Worm (Caenorhabditis elegans) whole organism, young adult: ENCODE measurements around the gene clec-127.
A peak's percentile ranks its signal among the peaks of the same experiment; 100 is the strongest.

ENCODE experiments used
- B0035.1 ChIP-seq: sonication (generic microtip); optimal IDR thresholded peaks from 2 replicates; lab custom pipeline; 2016; ENCODE audit warnings: missing genetic modification characterization, mild to moderate bottlenecking, missing compliant biosample characterization, missing genotype, missing genetic modification reagents
- D2030.7 ChIP-seq: fragments of 200-800 bp; sonication (Bioruptor generic); IDR thresholded peaks from 2 replicates; pipeline ENCODE4 v1.3.6; 2022; ENCODE audit warnings: missing genetic modification reagents, missing genetic modification characterization, missing compliant biosample characterization
- F23B12.7 ChIP-seq: sonication (generic microtip); optimal IDR thresholded peaks from 2 replicates; lab custom pipeline; 2017; ENCODE audit warnings: missing genetic modification characterization, mild to moderate bottlenecking, missing compliant biosample characterization, antibody characterized with exemption, moderate library complexity; ENCODE audit not compliant: insufficient read depth
- F37B4.10 ChIP-seq: fragments of 200-800 bp; sonication (Bioruptor generic); IDR thresholded peaks from 2 replicates; pipeline ENCODE4 v1.3.6; 2022; ENCODE audit warnings: missing genetic modification characterization, missing compliant biosample characterization
- F39B2.1 ChIP-seq: fragments of 200-800 bp; sonication (Bioruptor generic); IDR thresholded peaks from 2 replicates; pipeline ENCODE4 v1.3.6; 2022; ENCODE audit warnings: missing genetic modification reagents, missing genetic modification characterization, missing compliant biosample characterization
- F57A8.1 ChIP-seq: fragments of 200-800 bp; sonication (Bioruptor generic); optimal IDR thresholded peaks from 2 replicates; lab custom pipeline; 2018; ENCODE audit warnings: mild to moderate bottlenecking, missing genetic modification characterization, moderate library complexity, missing compliant biosample characterization
- F57C9.4 ChIP-seq: sonication (generic microtip); optimal IDR thresholded peaks from 2 replicates; lab custom pipeline; 2017; ENCODE audit warnings: mild to moderate bottlenecking, missing genetic modification characterization, missing compliant biosample characterization
- K11D2.4 ChIP-seq: fragments of 200-800 bp; sonication (Bioruptor generic); IDR thresholded peaks from 2 replicates; pipeline ENCODE4 v1.3.6; 2022; ENCODE audit warnings: missing genetic modification reagents, missing genetic modification characterization, missing compliant biosample characterization
- T07F8.4 ChIP-seq: sonication (generic microtip); optimal IDR thresholded peaks from 2 replicates; lab custom pipeline; 2016; ENCODE audit warnings: mild to moderate bottlenecking, missing genetic modification characterization, moderate library complexity, missing compliant biosample characterization
- Y53G8AR.9 ChIP-seq: fragments of 200-800 bp; sonication (Bioruptor generic); conservative IDR thresholded peaks from 2 replicates; pipeline ENCODE4 v1.3.6; 2022; ENCODE audit warnings: missing genetic modification reagents, missing genetic modification characterization, missing compliant biosample characterization
- bed-1 ChIP-seq: fragments of 200-800 bp; sonication (Bioruptor generic); IDR thresholded peaks from 2 replicates; pipeline ENCODE4 v1.3.6; 2022; ENCODE audit warnings: missing genetic modification reagents, missing genetic modification characterization, missing compliant biosample characterization
- bed-2 ChIP-seq: fragments of 200-800 bp; sonication (Bioruptor generic); IDR thresholded peaks from 2 replicates; pipeline ENCODE4 v1.3.6; 2022; ENCODE audit warnings: missing genetic modification reagents, missing genetic modification characterization, missing compliant biosample characterization
- ccch-3 ChIP-seq: fragments of 200-800 bp; sonication (Bioruptor generic); optimal IDR thresholded peaks from 2 replicates; lab custom pipeline; 2018; ENCODE audit warnings: mild to moderate bottlenecking, missing genetic modification characterization, missing compliant biosample characterization
- cebp-2 ChIP-seq: fragments of 200-800 bp; sonication (Bioruptor generic); IDR thresholded peaks from 2 replicates; pipeline ENCODE4 v1.3.6; 2022; ENCODE audit warnings: missing genetic modification characterization, missing compliant biosample characterization
- ceh-27 ChIP-seq: fragments of 200-800 bp; sonication (Bioruptor generic); optimal IDR thresholded peaks from 2 replicates; lab custom pipeline; 2018; ENCODE audit warnings: mild to moderate bottlenecking, missing genetic modification characterization, moderate library complexity, missing compliant biosample characterization
- ceh-58 ChIP-seq: fragments of 200-800 bp; sonication (Bioruptor generic); IDR thresholded peaks from 2 replicates; pipeline ENCODE4 v1.3.6; 2022; ENCODE audit warnings: missing genetic modification characterization, missing compliant biosample characterization
- ceh-79 ChIP-seq: sonication (generic microtip); optimal IDR thresholded peaks from 2 replicates; lab custom pipeline; 2017; ENCODE audit warnings: mild to moderate bottlenecking, missing genetic modification characterization, missing compliant biosample characterization
- egrh-3 ChIP-seq: fragments of 200-800 bp; sonication (Bioruptor generic); IDR thresholded peaks from 2 replicates; pipeline ENCODE4 v1.3.6; 2022; ENCODE audit warnings: missing genetic modification reagents, missing genetic modification characterization, missing compliant biosample characterization
- ets-4 ChIP-seq: fragments of 200-800 bp; sonication (Bioruptor generic); optimal IDR thresholded peaks from 2 replicates; lab custom pipeline; 2018; ENCODE audit warnings: mild to moderate bottlenecking, missing genetic modification characterization, missing compliant biosample characterization
- hlh-12 ChIP-seq: sonication (generic microtip); optimal IDR thresholded peaks from 2 replicates; lab custom pipeline; 2016; ENCODE audit warnings: missing genetic modification characterization, missing compliant biosample characterization
- hmg-1.2 ChIP-seq: fragments of 200-800 bp; sonication (Bioruptor generic); IDR thresholded peaks from 2 replicates; pipeline ENCODE4 v1.3.6; 2022; ENCODE audit warnings: missing genetic modification reagents, missing genetic modification characterization, missing compliant biosample characterization
- hmg-20 ChIP-seq: fragments of 200-800 bp; sonication (Bioruptor generic); IDR thresholded peaks from 2 replicates; pipeline ENCODE4 v1.3.6; 2022; ENCODE audit warnings: missing genetic modification reagents, missing genetic modification characterization, missing compliant biosample characterization
- hrde-1 ChIP-seq: sonication (generic microtip); optimal IDR thresholded peaks from 2 replicates; lab custom pipeline; 2016; ENCODE audit warnings: missing genetic modification characterization, mild to moderate bottlenecking, missing compliant biosample characterization, moderate library complexity, missing genotype, missing genetic modification reagents, borderline replicate concordance
- lag-1 ChIP-seq: fragments of 200-800 bp; sonication (Bioruptor generic); IDR thresholded peaks from 2 replicates; pipeline ENCODE4 v1.3.6; 2022; ENCODE audit warnings: missing genetic modification reagents, missing genetic modification characterization, missing compliant biosample characterization
- lin-26 ChIP-seq: fragments of 200-800 bp; sonication (Bioruptor generic); IDR thresholded peaks from 2 replicates; pipeline ENCODE4 v1.3.6; 2022; ENCODE audit warnings: missing genetic modification reagents, missing genetic modification characterization, missing compliant biosample characterization
- lin-40 ChIP-seq: sonication (generic microtip); optimal IDR thresholded peaks from 2 replicates; lab custom pipeline; 2016; ENCODE audit warnings: missing genetic modification characterization, mild to moderate bottlenecking, missing compliant biosample characterization, missing genotype, missing genetic modification reagents
- lin-54 ChIP-seq: fragments of 200-800 bp; sonication (Bioruptor generic); optimal IDR thresholded peaks from 2 replicates; lab custom pipeline; 2018; ENCODE audit warnings: mild to moderate bottlenecking, missing genetic modification characterization, missing compliant biosample characterization
- madf-6 ChIP-seq: fragments of 200-800 bp; sonication (Bioruptor generic); IDR thresholded peaks from 2 replicates; pipeline ENCODE4 v1.3.6; 2022; ENCODE audit warnings: missing genetic modification reagents, missing genetic modification characterization, missing compliant biosample characterization
- mcd-1 ChIP-seq: fragments of 200-800 bp; sonication (Bioruptor generic); IDR thresholded peaks from 2 replicates; pipeline ENCODE4 v1.3.6; 2022; ENCODE audit warnings: missing genetic modification reagents, missing genetic modification characterization, missing compliant biosample characterization
- nfya-2 ChIP-seq: fragments of 200-800 bp; sonication (Bioruptor generic); IDR thresholded peaks from 2 replicates; pipeline ENCODE4 v1.3.6; 2022; ENCODE audit warnings: missing genetic modification reagents, missing genetic modification characterization, missing compliant biosample characterization
- nhr-27 ChIP-seq: fragments of 200-800 bp; sonication (Bioruptor generic); optimal IDR thresholded peaks from 2 replicates; lab custom pipeline; 2018; ENCODE audit warnings: mild to moderate bottlenecking, missing genetic modification characterization, moderate library complexity, missing compliant biosample characterization
- pbrm-1 ChIP-seq: fragments of 200-800 bp; sonication (Bioruptor generic); IDR thresholded peaks from 2 replicates; pipeline ENCODE4 v1.3.6; 2022; ENCODE audit warnings: missing genetic modification reagents, missing genetic modification characterization, missing compliant biosample characterization
- snpc-1.1 ChIP-seq: sonication (generic microtip); optimal IDR thresholded peaks from 2 replicates; lab custom pipeline; 2017; ENCODE audit warnings: missing genetic modification characterization, mild to moderate bottlenecking, missing compliant biosample characterization, antibody characterized with exemption, moderate library complexity, missing genotype, missing genetic modification reagents; ENCODE audit not compliant: insufficient read depth
- snpc-4 ChIP-seq, 5 experiments: fragments of 150-350 bp in 1 of 5; sonication (generic microtip) in 4 of 5; optimal IDR thresholded peaks; 2 replicates each; lab custom pipeline; 2014 to 2018; ENCODE audit warnings: missing genetic modification characterization in 5 of 5, missing biosample characterization in 3 of 5, antibody characterized with exemption in 2 of 5, mild to moderate bottlenecking in 2 of 5, missing compliant biosample characterization in 2 of 5, missing genotype in 2 of 5, moderate library complexity in 2 of 5, missing genetic modification reagents in 1 of 5
- tbp1 ChIP-seq: fragments of 200-800 bp; sonication (Bioruptor generic); optimal IDR thresholded peaks from 2 replicates; lab custom pipeline; 2018; ENCODE audit warnings: mild to moderate bottlenecking, missing genetic modification characterization, missing compliant biosample characterization
- unc-130 ChIP-seq: sonication (generic microtip); optimal IDR thresholded peaks from 2 replicates; lab custom pipeline; 2016; ENCODE audit warnings: missing genetic modification reagents, missing genetic modification characterization, missing compliant biosample characterization
- zfh-2 ChIP-seq: fragments of 200-800 bp; sonication (Bioruptor generic); conservative IDR thresholded peaks from 2 replicates; pipeline ENCODE4 v1.3.6; 2022; ENCODE audit warnings: missing genetic modification reagents, missing genetic modification characterization, missing compliant biosample characterization
- ztf-22 ChIP-seq: fragments of 200-800 bp; sonication (Bioruptor generic); optimal IDR thresholded peaks from 2 replicates; lab custom pipeline; 2018; ENCODE audit warnings: mild to moderate bottlenecking, missing genetic modification characterization, moderate library complexity, missing compliant biosample characterization
- ztf-26 ChIP-seq: sonication (generic microtip); optimal IDR thresholded peaks from 2 replicates; lab custom pipeline; 2017; ENCODE audit warnings: missing genetic modification characterization, missing compliant biosample characterization

The clec-127 gene

DNA sequence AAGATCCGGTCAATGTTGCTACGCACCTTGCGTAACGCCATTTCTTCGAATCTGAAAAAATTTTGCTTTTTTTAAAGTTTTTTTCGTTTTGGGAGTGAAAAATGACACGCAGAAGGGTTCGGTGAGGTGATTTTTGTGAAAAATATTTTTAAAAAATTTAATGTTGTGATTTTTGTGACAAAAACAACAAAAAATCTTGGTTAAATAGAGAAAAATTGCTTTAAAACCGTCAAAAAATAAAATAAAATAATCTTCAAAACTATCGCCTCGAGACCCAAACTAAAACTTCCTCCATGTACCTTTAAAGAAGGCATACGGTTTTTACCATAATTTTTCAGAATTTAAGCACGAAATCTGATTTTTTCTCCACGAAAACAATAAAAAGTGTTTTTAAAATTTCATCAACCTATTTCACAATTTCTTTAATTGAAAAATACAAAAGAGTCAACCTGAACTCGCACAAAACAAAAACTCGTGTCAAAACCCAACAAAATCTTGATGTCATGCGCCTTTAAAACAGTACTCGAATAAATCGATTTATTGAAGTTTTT, 22.6 kb downstream of the clec-127 start, which contains the start of gene apd-3 (continued):
- TF ChIP-seq B0035.1 (tag; lab: Kevin White, UChicago) (no peak), lag-1 (GFP tag; lab: Robert Waterston, UW) (no peak), F57C9.4 (no peak), F57A8.1 (GFP tag; lab: Kevin White, UChicago) (no peak), F39B2.1 (GFP tag; lab: Robert Waterston, UW) (no peak), ets-4 (GFP tag; lab: Kevin White, UChicago) (no peak), lin-54 (GFP tag; lab: Kevin White, UChicago) (peak; percentile 4), nfya-2 (GFP tag; lab: Robert Waterston, UW) (no peak), pbrm-1 (no peak), madf-6 (peak; percentile 95), hmg-20 (no peak), ztf-26 (tag; lab: Kevin White, UChicago) (no peak), F37B4.10 (GFP tag; lab: Robert Waterston, UW) (no peak), ceh-58 (GFP tag; lab: Robert Waterston, UW) (no peak), nhr-27 (tag; lab: Kevin White, UChicago) (no peak), hlh-12 (tag; lab: Kevin White, UChicago) (no peak), hrde-1 (tag; lab: Kevin White, UChicago) (no peak), ceh-79 (tag; lab: Kevin White, UChicago) (no peak)

DNA sequence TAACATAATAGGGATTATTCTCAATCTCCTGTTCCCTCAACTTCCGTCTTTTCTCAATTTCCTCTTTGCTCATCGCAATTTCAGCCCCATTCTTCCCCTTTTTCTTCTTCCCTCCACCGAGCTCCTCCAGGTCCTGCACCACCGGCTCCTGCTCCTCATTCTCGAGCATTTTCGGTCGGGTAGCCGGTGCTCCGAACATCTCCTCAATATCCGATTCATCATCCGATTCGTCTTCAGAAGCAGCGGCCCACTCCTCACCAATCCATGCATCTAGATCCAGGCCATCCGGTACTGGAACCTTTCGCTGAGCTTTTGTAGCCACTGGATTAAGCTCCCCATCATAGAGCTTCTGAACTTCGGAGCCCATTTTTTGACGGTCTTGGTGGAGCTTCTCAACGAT, 28.9 kb downstream of the clec-127 start:
- TF ChIP-seq Y53G8AR.9 (no peak), ccch-3 (GFP tag; lab: Kevin White, UChicago) (no peak), ztf-22 (GFP tag; lab: Kevin White, UChicago) (no peak), D2030.7 (no peak), tbp1 (GFP tag; lab: Kevin White, UChicago) (no peak), lin-40 (tag; lab: Kevin White, UChicago) (no peak), K11D2.4 (GFP tag; lab: Robert Waterston, UW) (no peak), mcd-1 (0 out of 2 replicates have a peak, but pooled peaks have one; percentile 18), T07F8.4 (no peak), ceh-58 (GFP tag; lab: Robert Waterston, UW) (no peak), lin-54 (GFP tag; lab: Kevin White, UChicago) (no peak), nhr-27 (tag; lab: Kevin White, UChicago) (no peak), unc-130 (no peak), lin-26 (no peak), snpc-1.1 (no peak), egrh-3 (GFP tag; lab: Robert Waterston, UW) (peak; percentile 42; the same call in 1 of the 2 replicates), ceh-27 (no peak), bed-2 (no peak), F23B12.7 (no peak), zfh-2 (peak; percentile 69), snpc-4 (GFP tag; optimal IDR thresholded peaks at IDR 0.05; lab: Kevin White, UChicago) (no peak), snpc-4 (tag; optimal IDR thresholded peaks at IDR 0.05; lab: Kevin White, UChicago) (no peak)

ce11 chrII:3528256-3528655, 40.8 kb downstream of the clec-127 start, which contains the start of gene ncs-6:
Gene ncs-6, minus strand, starts transcription at chrII:3528516.
- 0 out of 2 replicates have a peak, but pooled peaks have one; percentile 53 for TF ChIP-seq cebp-2 (GFP tag; lab: Robert Waterston, UW)
- TF ChIP-seq bed-1 (GFP tag; lab: Robert Waterston, UW): no peak
- no peak for TF ChIP-seq hmg-1.2 (GFP tag; lab: Robert Waterston, UW)
